Fruit fly (Drosophila melanogaster): ENCODE results near the gene CG4069.

DNA sequence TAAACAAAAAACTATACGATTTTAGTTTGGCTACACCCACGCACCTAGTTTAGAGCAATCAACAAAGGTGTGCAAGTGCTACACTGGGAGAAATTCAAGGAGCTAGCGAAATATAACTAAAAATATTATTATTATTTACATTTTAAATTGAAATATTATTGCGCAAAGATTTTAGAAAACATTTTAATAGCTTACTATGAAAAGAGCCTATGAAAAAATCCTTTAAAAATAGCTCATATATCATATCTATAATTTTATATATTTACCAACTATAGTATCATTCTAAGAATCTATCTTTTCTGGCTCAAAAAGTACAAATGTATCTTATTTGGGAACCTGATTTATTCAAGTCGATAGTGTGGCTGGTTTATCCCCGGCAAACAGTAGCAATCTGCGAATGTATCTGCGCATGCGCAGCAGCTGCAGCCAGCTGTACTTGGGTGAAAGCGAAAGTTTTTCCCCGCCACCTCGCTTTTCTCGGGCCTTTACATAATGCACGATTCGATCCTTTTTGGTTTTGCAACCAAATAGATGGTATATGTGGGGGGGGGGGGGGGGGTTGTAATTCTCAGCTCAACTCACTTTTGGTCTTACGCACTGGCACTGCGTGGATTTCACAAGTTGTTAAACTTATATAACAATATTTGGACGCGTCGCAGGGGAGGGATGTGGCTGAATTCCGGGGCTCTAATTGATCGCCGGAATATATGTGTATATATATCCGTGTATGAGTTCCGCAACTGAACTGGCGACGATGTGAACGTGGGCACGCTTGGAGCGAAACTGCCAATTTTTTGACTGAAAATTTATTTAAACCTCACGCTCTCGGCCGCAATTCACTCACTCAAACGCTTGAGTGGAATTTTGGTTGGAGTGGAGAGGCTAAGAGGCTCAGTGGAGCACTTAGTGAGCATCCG, 40.4 kb downstream of the CG4069 start, which contains the start of gene CG10657:
- TF ChIP-seq CTCF (optimal IDR thresholded peaks at IDR 0.05) (no peak), CG8478 (optimal IDR thresholded peaks at IDR 0.05) (no peak)

Data from S2 (cell line).